Worm (Caenorhabditis elegans): ENCODE data around the gene T04C9.1.

- TF ChIP-seq lin-39 (tag; optimal IDR thresholded peaks at IDR 0.05), result no peak
- TF ChIP-seq ztf-11 (tag; optimal IDR thresholded peaks at IDR 0.05), result no peak
- TF ChIP-seq crh-2 (tag; optimal IDR thresholded peaks at IDR 0.05), result no peak
- TF ChIP-seq F13H6.1 (tag; optimal IDR thresholded peaks at IDR 0.05), result no peak
- no peak for TF ChIP-seq ztf-4 (tag; optimal IDR thresholded peaks at IDR 0.05)
- no peak for TF ChIP-seq ztf-1 (GFP tag; conservative IDR thresholded peaks at IDR 0.05)
- TF ChIP-seq snpc-4 (tag; optimal IDR thresholded peaks at IDR 0.05), result no peak
- no peak for TF ChIP-seq mdl-1 (tag; optimal IDR thresholded peaks at IDR 0.05)
- no peak for TF ChIP-seq nhr-23 (tag; optimal IDR thresholded peaks at IDR 0.05)
Observed at ce11 chrIII:5982753-5983390, 10.1 kb upstream of the T04C9.1 start.
